Fruit fly (Drosophila melanogaster): ENCODE data around the gene wb.

- TF ChIP-seq CG8478 (optimal IDR thresholded peaks at IDR 0.05) = no peak
- no peak for TF ChIP-seq CTCF (optimal IDR thresholded peaks at IDR 0.05)
Measured at dm6 chr2L:14369933-14370776, 107.3 kb downstream of the wb start.
